Worm (Caenorhabditis elegans) whole organism, mixed stage, embryonic: ENCODE measurements around the gene gst-2.

ENCODE experiments used
- M03D4.4 ChIP-seq: sonication (generic microtip); optimal IDR thresholded peaks from 2 replicates; lab custom pipeline; 2017; ENCODE audit warnings: mild to moderate bottlenecking, missing genetic modification characterization, missing compliant biosample characterization
- bed-3 ChIP-seq: fragments of 200-800 bp; sonication (Bioruptor generic); optimal IDR thresholded peaks from 3 replicates; lab custom pipeline; 2018; ENCODE audit warnings: mild to moderate bottlenecking, missing genetic modification characterization, moderate library complexity, missing compliant biosample characterization
- blmp-1 ChIP-seq: fragments of 150-350 bp; optimal IDR thresholded peaks from 2 replicates; lab custom pipeline; 2014; ENCODE audit warnings: missing biosample characterization, missing genetic modification characterization
- ceh-39 ChIP-seq: fragments of 150-350 bp; optimal IDR thresholded peaks from 2 replicates; lab custom pipeline; 2014; ENCODE audit warnings: missing biosample characterization, missing genetic modification characterization
- ceh-43 ChIP-seq: fragments of 200-800 bp; sonication (Bioruptor generic); optimal IDR thresholded peaks from 2 replicates; lab custom pipeline; 2018; ENCODE audit warnings: mild to moderate bottlenecking, missing genetic modification characterization, moderate library complexity, missing compliant biosample characterization
- ceh-83 ChIP-seq: fragments of 200-800 bp; sonication (Bioruptor generic); optimal IDR thresholded peaks from 2 replicates; lab custom pipeline; 2018; ENCODE audit warnings: mild to moderate bottlenecking, missing genetic modification characterization, missing compliant biosample characterization
- ces-1 ChIP-seq: fragments of 150-350 bp; optimal IDR thresholded peaks from 2 replicates; lab custom pipeline; 2014; ENCODE audit warnings: missing biosample characterization, missing genetic modification reagents, missing genetic modification characterization
- cnd-1 ChIP-seq: fragments of 200-800 bp; sonication (Bioruptor generic); optimal IDR thresholded peaks from 2 replicates; lab custom pipeline; 2018; ENCODE audit warnings: mild to moderate bottlenecking, missing genetic modification characterization, missing compliant biosample characterization
- drap-1 ChIP-seq: fragments of 200-800 bp; sonication (Bioruptor generic); optimal IDR thresholded peaks from 3 replicates; lab custom pipeline; 2018; ENCODE audit warnings: mild to moderate bottlenecking, missing genetic modification characterization, missing compliant biosample characterization
- elt-1 ChIP-seq: sonication (generic microtip); optimal IDR thresholded peaks from 2 replicates; lab custom pipeline; 2017; ENCODE audit warnings: missing genetic modification characterization, mild to moderate bottlenecking, missing compliant biosample characterization, antibody characterized with exemption, moderate library complexity, borderline replicate concordance; ENCODE audit not compliant: insufficient read depth
- elt-3 ChIP-seq: fragments of 150-350 bp; optimal IDR thresholded peaks from 2 replicates; lab custom pipeline; 2014; ENCODE audit warnings: missing biosample characterization, missing genetic modification characterization
- flh-1 ChIP-seq: fragments of 200-800 bp; sonication (Bioruptor generic); optimal IDR thresholded peaks from 2 replicates; lab custom pipeline; 2018; ENCODE audit warnings: mild to moderate bottlenecking, missing genetic modification characterization, moderate library complexity, missing compliant biosample characterization
- hlh-1 ChIP-seq: fragments of 150-350 bp; optimal IDR thresholded peaks from 2 replicates; lab custom pipeline; 2014; ENCODE audit warnings: missing biosample characterization, missing genetic modification reagents, missing genetic modification characterization
- lin-13 ChIP-seq: fragments of 150-350 bp; optimal IDR thresholded peaks from 2 replicates; lab custom pipeline; 2014; ENCODE audit warnings: missing biosample characterization, missing genetic modification characterization
- lin-32 ChIP-seq: fragments of 200-800 bp; sonication (Bioruptor generic); optimal IDR thresholded peaks from 2 replicates; lab custom pipeline; 2018; ENCODE audit warnings: mild to moderate bottlenecking, missing genetic modification characterization, missing compliant biosample characterization
- lsy-2 ChIP-seq: fragments of 150-350 bp; optimal IDR thresholded peaks from 2 replicates; lab custom pipeline; 2014; ENCODE audit warnings: missing biosample characterization, missing genetic modification characterization
- mab-5 ChIP-seq: fragments of 150-350 bp; optimal IDR thresholded peaks from 2 replicates; lab custom pipeline; 2014; ENCODE audit warnings: missing biosample characterization, missing genetic modification characterization
- mep-1 ChIP-seq: fragments of 150-350 bp; optimal IDR thresholded peaks from 2 replicates; lab custom pipeline; 2017; ENCODE audit warnings: missing biosample characterization, missing genetic modification reagents, missing genetic modification characterization, inconsistent platforms
- mls-2 ChIP-seq: sonication (generic microtip); optimal IDR thresholded peaks from 2 replicates; lab custom pipeline; 2016; ENCODE audit warnings: mild to moderate bottlenecking, missing genetic modification characterization, moderate library complexity, missing compliant biosample characterization
- nhr-12 ChIP-seq: fragments of 150-350 bp; optimal IDR thresholded peaks from 2 replicates; lab custom pipeline; 2014; ENCODE audit warnings: missing biosample characterization, missing genetic modification characterization
- nhr-2 ChIP-seq: fragments of 150-350 bp; optimal IDR thresholded peaks from 2 replicates; lab custom pipeline; 2014; ENCODE audit warnings: missing biosample characterization, missing genetic modification characterization
- nhr-237 ChIP-seq: fragments of 150-350 bp; optimal IDR thresholded peaks from 2 replicates; lab custom pipeline; 2014; ENCODE audit warnings: missing biosample characterization, missing genetic modification characterization
- nhr-28 ChIP-seq: fragments of 150-350 bp; optimal IDR thresholded peaks from 2 replicates; lab custom pipeline; 2014; ENCODE audit warnings: missing biosample characterization, missing genetic modification characterization
- nhr-76 ChIP-seq: sonication (generic microtip); optimal IDR thresholded peaks from 2 replicates; lab custom pipeline; 2017; ENCODE audit warnings: missing biosample characterization, missing genetic modification characterization
- pha-4 ChIP-seq: fragments of 150-350 bp; optimal IDR thresholded peaks from 2 replicates; lab custom pipeline; 2018; ENCODE audit warnings: missing biosample characterization, missing genetic modification reagents, missing genetic modification characterization
- sem-2 ChIP-seq: fragments of 200-800 bp; sonication (Bioruptor generic); optimal IDR thresholded peaks from 2 replicates; lab custom pipeline; 2018; ENCODE audit warnings: mild to moderate bottlenecking, missing genetic modification characterization, missing compliant biosample characterization
- tbx-8 ChIP-seq: fragments of 200-800 bp; sonication (Bioruptor generic); optimal IDR thresholded peaks from 2 replicates; lab custom pipeline; 2018; ENCODE audit warnings: mild to moderate bottlenecking, missing genetic modification characterization, moderate library complexity, missing compliant biosample characterization
- unc-120 ChIP-seq: sonication (generic microtip); optimal IDR thresholded peaks from 2 replicates; lab custom pipeline; 2017; ENCODE audit warnings: missing genetic modification characterization, missing compliant biosample characterization; ENCODE audit not compliant: poor library complexity, severe bottlenecking
- unc-62 ChIP-seq: fragments of 150-350 bp; optimal IDR thresholded peaks from 2 replicates; lab custom pipeline; 2014; ENCODE audit warnings: missing biosample characterization, missing genetic modification reagents, missing genetic modification characterization
- zip-8 ChIP-seq: fragments of 150-350 bp; optimal IDR thresholded peaks from 2 replicates; lab custom pipeline; 2014; ENCODE audit warnings: missing biosample characterization, missing genetic modification characterization
- ztf-11 ChIP-seq: fragments of 150-350 bp; optimal IDR thresholded peaks from 2 replicates; lab custom pipeline; 2014; ENCODE audit warnings: missing biosample characterization, missing genetic modification characterization

The gst-2 gene

ce11 chrIV:10143640-10144039 is 1.8 kb upstream of the gst-2 start, which contains the start of gene msp-38:
Gene msp-38, minus strand, starts transcription at chrIV:10143740.
- TF ChIP-seq cnd-1 (tag; lab: Kevin White, UChicago): no peak
- no peak for TF ChIP-seq M03D4.4
- no peak for TF ChIP-seq ztf-11 (tag; lab: Kevin White, UChicago)
- TF ChIP-seq lsy-2: no peak
- TF ChIP-seq mab-5: no peak
- no peak for TF ChIP-seq flh-1 (GFP tag; lab: Kevin White, UChicago)
- no peak for TF ChIP-seq ceh-43
- no peak for TF ChIP-seq elt-1 (tag; lab: Kevin White, UChicago)

- no peak for TF ChIP-seq zip-8
- TF ChIP-seq nhr-12 (tag; lab: Kevin White, UChicago): no peak
- no peak for TF ChIP-seq nhr-28 (tag; lab: Kevin White, UChicago)
- TF ChIP-seq mls-2 (tag; lab: Kevin White, UChicago): no peak
- TF ChIP-seq mab-5: no peak
- TF ChIP-seq blmp-1 (tag; lab: Kevin White, UChicago): no peak
- no peak for TF ChIP-seq M03D4.4
- TF ChIP-seq drap-1 (GFP tag; lab: Kevin White, UChicago): no peak
- no peak for TF ChIP-seq pha-4 (tag; lab: Kevin White, UChicago)
- TF ChIP-seq ceh-39: no peak
- TF ChIP-seq sem-2 (GFP tag; lab: Kevin White, UChicago): no peak
- no peak for TF ChIP-seq nhr-76
- TF ChIP-seq ceh-43: no peak
- TF ChIP-seq ceh-83 (GFP tag; lab: Kevin White, UChicago): no peak
Observed at ce11 chrIV:10140143-10140542, 1.7 kb downstream of the gst-2 start, which contains the start of gene gst-3. Gene gst-3, minus strand, starts transcription at chrIV:10140243.

- TF ChIP-seq ztf-11 (tag; lab: Kevin White, UChicago) (no peak), ces-1 (no peak)
Observed at ce11 chrIV:10137804-10138203, 4.1 kb downstream of the gst-2 start, which contains the start of gene K08F4.12. Gene K08F4.12, plus strand, starts transcription at chrIV:10138104.

ce11 chrIV:10135817-10136216 is 6.0 kb downstream of the gst-2 start, which contains the start of gene K08F4.5:
Gene K08F4.5, minus strand, starts transcription at chrIV:10135917.
- TF ChIP-seq pha-4 (tag; lab: Kevin White, UChicago) (no peak), ztf-11 (tag; lab: Kevin White, UChicago) (no peak), flh-1 (GFP tag; lab: Kevin White, UChicago) (no peak), nhr-28 (tag; lab: Kevin White, UChicago) (no peak), hlh-1 (tag; lab: Kevin White, UChicago) (no peak), elt-3 (tag; lab: Kevin White, UChicago) (no peak), nhr-2 (no peak), ces-1 (no peak), blmp-1 (tag; lab: Kevin White, UChicago) (no peak), mab-5 (no peak), cnd-1 (tag; lab: Kevin White, UChicago) (no peak), unc-120 (tag; lab: Kevin White, UChicago) (no peak), ceh-83 (GFP tag; lab: Kevin White, UChicago) (no peak), nhr-237 (tag; lab: Kevin White, UChicago) (no peak), lsy-2 (no peak), nhr-12 (tag; lab: Kevin White, UChicago) (no peak), mep-1 (no peak), lin-13 (tag; lab: Kevin White, UChicago) (no peak), ceh-43 (no peak)

ce11 chrIV:10129957-10130356 is 11.9 kb downstream of the gst-2 start, which contains the start of gene glt-3:
Gene glt-3, plus strand, starts transcription at chrIV:10130257.
- TF ChIP-seq unc-62 (GFP tag; lab: Kevin White, UChicago) (no peak), mab-5 (no peak), cnd-1 (tag; lab: Kevin White, UChicago) (no peak), zip-8 (no peak), nhr-2 (no peak)
- TF ChIP-seq, all 35 proteins: peak for 0

- peak; percentile 39 for TF ChIP-seq nhr-237 (tag; lab: Kevin White, UChicago)
- no peak for TF ChIP-seq tbx-8 (GFP tag; lab: Kevin White, UChicago)
- no peak for TF ChIP-seq ztf-11 (tag; lab: Kevin White, UChicago)
- TF ChIP-seq ces-1: no peak
- peak; percentile 74 for TF ChIP-seq unc-120 (tag; lab: Kevin White, UChicago)
- TF ChIP-seq bed-3 (GFP tag; lab: Kevin White, UChicago): no peak
- no peak for TF ChIP-seq nhr-28 (tag; lab: Kevin White, UChicago)
- TF ChIP-seq lin-13 (tag; lab: Kevin White, UChicago): peak; percentile 57
- TF ChIP-seq lin-32 (GFP tag; lab: Kevin White, UChicago): no peak
- peak; percentile 47 for TF ChIP-seq pha-4 (tag; lab: Kevin White, UChicago)
- no peak for TF ChIP-seq elt-1 (tag; lab: Kevin White, UChicago)
- no peak for TF ChIP-seq ceh-83 (GFP tag; lab: Kevin White, UChicago)
- no peak for TF ChIP-seq mls-2 (tag; lab: Kevin White, UChicago)
- TF ChIP-seq sem-2 (GFP tag; lab: Kevin White, UChicago): no peak
- peak; percentile 73 for TF ChIP-seq lsy-2
- peak; percentile 74 for TF ChIP-seq mep-1
- no peak for TF ChIP-seq unc-62 (GFP tag; lab: Kevin White, UChicago)
- TF ChIP-seq M03D4.4: peak; percentile 23
- peak; percentile 6 for TF ChIP-seq hlh-1 (tag; lab: Kevin White, UChicago)
- TF ChIP-seq nhr-76: no peak
- peak; percentile 52 for TF ChIP-seq ceh-39
- no peak for TF ChIP-seq elt-3 (tag; lab: Kevin White, UChicago)
- TF ChIP-seq mab-5: no peak
Observed at ce11 chrIV:10128906-10129386, 12.9 kb downstream of the gst-2 start, which contains the start of the genes gtbp-1 and K08F4.3. Gene gtbp-1, minus strand, starts transcription at chrIV:10128956. Gene K08F4.3, plus strand, starts transcription at chrIV:10129257.
